Fruit fly (Drosophila melanogaster): Measurements from ENCODE around the gene CG13101.

- TF ChIP-seq gsb (GFP tag; IDR thresholded peaks at IDR 0.05) (peak; percentile 41; the same call in 1 of the 2 replicates), CG7357 (GFP tag; IDR thresholded peaks at IDR 0.05) (peak; percentile 66), odd (GFP tag; optimal IDR thresholded peaks at IDR 0.05) (no peak), fru (optimal IDR thresholded peaks at IDR 0.05) (no peak), MESR4 (GFP tag; optimal IDR thresholded peaks at IDR 0.05) (peak; percentile 21), chinmo (GFP tag; IDR thresholded peaks at IDR 0.05; ENCODE audit: partially characterized antibody) (no peak), HLH54F (GFP tag; optimal IDR thresholded peaks at IDR 0.05) (peak; percentile 82), CG8478 (optimal IDR thresholded peaks at IDR 0.05) (no peak), CG15011 (GFP tag; optimal IDR thresholded peaks at IDR 0.05) (peak; percentile 9), Awh (GFP tag; IDR thresholded peaks at IDR 0.05) (peak; percentile 69), CG9817 (tag; optimal IDR thresholded peaks at IDR 0.05) (peak; percentile 85)
Observed at dm6 chr2L:8997285-8997684, 12.6 kb upstream of the CG13101 start, which contains the start of the genes alien and CG18661.
